Worm (Caenorhabditis elegans) whole organism, L4/young adult: ENCODE results near the gene pfk-1.1.

Experiments used
- dao-5 ChIP-seq: sonication (generic microtip); optimal IDR thresholded peaks from 2 replicates; lab custom pipeline; 2016; ENCODE audit warnings: missing genotype, missing genetic modification characterization, moderate library complexity, missing compliant biosample characterization
- him-1 ChIP-seq: sonication (generic microtip); optimal IDR thresholded peaks from 2 replicates; lab custom pipeline; 2016; ENCODE audit warnings: missing genotype, missing genetic modification reagents, missing genetic modification characterization, missing compliant biosample characterization

DNA sequence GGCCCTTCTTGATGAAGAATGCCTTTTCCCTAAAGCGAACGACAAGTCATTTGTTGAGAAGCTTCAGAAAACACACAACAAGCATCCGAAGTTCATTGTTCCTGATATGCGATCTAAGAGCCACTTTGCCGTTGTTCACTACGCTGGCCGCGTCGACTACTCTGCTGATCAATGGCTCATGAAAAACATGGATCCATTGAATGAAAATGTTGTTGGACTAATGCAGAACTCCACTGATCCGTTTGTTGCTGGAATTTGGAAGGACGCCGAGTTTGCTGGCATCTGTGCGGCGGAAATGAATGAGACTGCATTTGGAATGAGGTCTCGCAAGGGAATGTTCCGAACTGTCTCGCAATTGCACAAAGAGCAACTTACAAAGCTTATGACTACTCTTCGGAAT lies 28.0 kb upstream of the pfk-1.1 start:
- no peak for TF ChIP-seq dao-5 (tag; lab: Kevin White, UChicago)
- TF ChIP-seq him-1 (tag; lab: Kevin White, UChicago): no peak
